Fruit fly (Drosophila melanogaster) whole organism, embryonic: Measurements from ENCODE around the gene Cyp4d14.

Experiments used
- B-H2 ChIP-seq: fragments of 200-800 bp; sonication (Bioruptor generic); optimal IDR thresholded peaks from 2 replicates; lab custom pipeline; 2018; ENCODE audit warnings: missing biosample characterization, mild to moderate bottlenecking, missing genetic modification characterization
- Bgb ChIP-seq: fragments of 200-800 bp; sonication (Bioruptor generic); IDR thresholded peaks from 2 replicates; pipeline ENCODE4 v1.3.6; 2022; ENCODE audit warnings: missing biosample characterization, missing genetic modification characterization; ENCODE audit not compliant: partially characterized antibody
- CG1233 ChIP-seq: fragments of 200-800 bp; sonication (Bioruptor generic); optimal IDR thresholded peaks from 4 replicates; lab custom pipeline; 2018; ENCODE audit warnings: missing biosample characterization, mild to moderate bottlenecking, missing genetic modification characterization
- CG13123 ChIP-seq: fragments of 200-800 bp; sonication (Bioruptor generic); optimal IDR thresholded peaks from 2 replicates; lab custom pipeline; 2016; ENCODE audit warnings: missing biosample characterization, missing genetic modification characterization
- CG13287 ChIP-seq: fragments of 200-800 bp; sonication (Bioruptor generic); IDR thresholded peaks from 2 replicates; pipeline ENCODE4 v1.3.6; 2022; ENCODE audit warnings: missing biosample characterization, missing genetic modification characterization; ENCODE audit not compliant: partially characterized antibody
- CG13296 ChIP-seq: fragments of 200-800 bp; sonication (Bioruptor generic); optimal IDR thresholded peaks from 3 replicates; lab custom pipeline; 2018; ENCODE audit warnings: missing biosample characterization, mild to moderate bottlenecking, missing genetic modification characterization
- CG18011 ChIP-seq: fragments of 200-800 bp; sonication (Bioruptor generic); optimal IDR thresholded peaks from 2 replicates; lab custom pipeline; 2017; ENCODE audit warnings: missing biosample characterization, missing genetic modification characterization, mild to moderate bottlenecking, moderate library complexity, missing genotype
- CG18262 ChIP-seq: fragments of 200-800 bp; optimal IDR thresholded peaks from 3 replicates; lab custom pipeline; 2019; ENCODE audit warnings: missing biosample characterization, mild to moderate bottlenecking, missing genetic modification characterization, moderate library complexity
- CG42726 ChIP-seq: fragments of 200-800 bp; sonication (Bioruptor generic); IDR thresholded peaks from 2 replicates; pipeline ENCODE4 v1.3.6; 2022; ENCODE audit warnings: missing biosample characterization, missing genetic modification characterization; ENCODE audit not compliant: partially characterized antibody
- CG4404 ChIP-seq: fragments of 200-800 bp; sonication (Bioruptor generic); IDR thresholded peaks from 2 replicates; pipeline ENCODE4 v1.3.6; 2022; ENCODE audit warnings: missing biosample characterization, missing genetic modification characterization
- CG4617 ChIP-seq: fragments of 200-800 bp; sonication (Bioruptor generic); optimal IDR thresholded peaks from 3 replicates; lab custom pipeline; 2016; ENCODE audit warnings: missing biosample characterization, missing genetic modification characterization, borderline replicate concordance
- CG4820 ChIP-seq: fragments of 200-800 bp; sonication (Bioruptor generic); optimal IDR thresholded peaks from 3 replicates; lab custom pipeline; 2016; ENCODE audit warnings: missing biosample characterization, missing genetic modification characterization
- CG6254 ChIP-seq: fragments of 200-800 bp; sonication (Bioruptor generic); optimal IDR thresholded peaks from 3 replicates; lab custom pipeline; 2017; ENCODE audit warnings: mild to moderate bottlenecking, missing biosample characterization, missing genetic modification reagents, missing genetic modification characterization
- CG6765 ChIP-seq: fragments of 200-800 bp; sonication (Bioruptor generic); optimal IDR thresholded peaks from 3 replicates; lab custom pipeline; 2017; ENCODE audit warnings: missing biosample characterization, mild to moderate bottlenecking, missing genetic modification characterization
- CG6854 ChIP-seq: fragments of 200-800 bp; sonication (Bioruptor generic); optimal IDR thresholded peaks from 3 replicates; lab custom pipeline; 2017; ENCODE audit warnings: missing biosample characterization, mild to moderate bottlenecking, missing genetic modification characterization
- CG7271 ChIP-seq: fragments of 200-800 bp; sonication (Bioruptor generic); optimal IDR thresholded peaks from 2 replicates; lab custom pipeline; 2018; ENCODE audit warnings: missing biosample characterization, mild to moderate bottlenecking, missing genetic modification characterization, moderate library complexity
- CG8478 ChIP-seq: fragments of >200 bp; optimal IDR thresholded peaks from 2 replicates; lab custom pipeline; 2018
- CG9437 ChIP-seq: fragments of 200-800 bp; sonication (Bioruptor generic); optimal IDR thresholded peaks from 2 replicates; lab custom pipeline; 2018; ENCODE audit warnings: missing biosample characterization, mild to moderate bottlenecking, missing genetic modification characterization
- Dbx ChIP-seq: fragments of 200-800 bp; sonication (Bioruptor generic); IDR thresholded peaks from 3 replicates; pipeline ENCODE4 v1.3.6; 2022; ENCODE audit warnings: missing biosample characterization, missing genetic modification characterization
- Dp ChIP-seq: fragments of 200-800 bp; sonication (Bioruptor generic); optimal IDR thresholded peaks from 2 replicates; lab custom pipeline; 2018; ENCODE audit warnings: missing biosample characterization, mild to moderate bottlenecking, missing genetic modification characterization, moderate library complexity
- Ets97D ChIP-seq: fragments of 200-800 bp; sonication (Bioruptor generic); optimal IDR thresholded peaks from 3 replicates; lab custom pipeline; 2016; ENCODE audit warnings: missing biosample characterization, missing genetic modification characterization
- Fer2 ChIP-seq: fragments of 200-800 bp; sonication (Bioruptor generic); optimal IDR thresholded peaks from 2 replicates; lab custom pipeline; 2018; ENCODE audit warnings: missing biosample characterization, mild to moderate bottlenecking, missing genetic modification characterization, moderate library complexity
- HLHmδ ChIP-seq: fragments of 200-800 bp; sonication (Bioruptor generic); optimal IDR thresholded peaks from 2 replicates; lab custom pipeline; 2018; ENCODE audit warnings: missing biosample characterization, mild to moderate bottlenecking, missing genetic modification characterization, moderate library complexity
- Hmx ChIP-seq: fragments of 200-800 bp; sonication (Bioruptor generic); optimal IDR thresholded peaks from 2 replicates; lab custom pipeline; 2016; ENCODE audit warnings: missing biosample characterization, missing genetic modification characterization
- Jarid2 ChIP-seq: fragments of 200-800 bp; sonication (Bioruptor generic); optimal IDR thresholded peaks from 3 replicates; lab custom pipeline; 2017; ENCODE audit warnings: mild to moderate bottlenecking, missing biosample characterization, missing genetic modification reagents, missing genetic modification characterization
- Lpt ChIP-seq: fragments of >200 bp; optimal IDR thresholded peaks from 2 replicates; lab custom pipeline; 2018; ENCODE audit warnings: missing biosample characterization, missing genetic modification characterization
- MBD-R2 ChIP-seq: fragments of 200-800 bp; sonication (Bioruptor generic); IDR thresholded peaks from 2 replicates; pipeline ENCODE4 v1.3.6; 2022; ENCODE audit warnings: missing biosample characterization, missing genetic modification characterization
- Mes4 ChIP-seq: fragments of 200-800 bp; sonication (Bioruptor generic); optimal IDR thresholded peaks from 2 replicates; lab custom pipeline; 2016; ENCODE audit warnings: missing biosample characterization, missing genetic modification characterization
- Ptx1 ChIP-seq: fragments of 200-800 bp; sonication (Bioruptor generic); IDR thresholded peaks from 2 replicates; pipeline ENCODE4 v1.3.6; 2022; ENCODE audit warnings: missing biosample characterization, missing genetic modification characterization
- Taf1 ChIP-seq: fragments of 200-800 bp; sonication (Bioruptor generic); IDR thresholded peaks from 2 replicates; pipeline ENCODE4 v1.3.6; 2022; ENCODE audit warnings: missing biosample characterization, missing genetic modification characterization
- ab ChIP-seq: fragments of 200-800 bp; sonication (Bioruptor generic); optimal IDR thresholded peaks from 2 replicates; lab custom pipeline; 2016; ENCODE audit warnings: missing biosample characterization, missing genetic modification characterization
- ato ChIP-seq: fragments of 200-800 bp; sonication (Bioruptor generic); IDR thresholded peaks from 2 replicates; pipeline ENCODE4 v1.3.6; 2022; ENCODE audit warnings: missing biosample characterization, missing genetic modification characterization; ENCODE audit not compliant: partially characterized antibody
- bab2 ChIP-seq: fragments of 200-800 bp; sonication (Bioruptor generic); optimal IDR thresholded peaks from 2 replicates; lab custom pipeline; 2016; ENCODE audit warnings: missing biosample characterization, missing genetic modification characterization
- br ChIP-seq: fragments of >200 bp; optimal IDR thresholded peaks from 2 replicates; lab custom pipeline; 2017
- cato ChIP-seq: fragments of 200-800 bp; sonication (Bioruptor generic); optimal IDR thresholded peaks from 2 replicates; lab custom pipeline; 2016; ENCODE audit warnings: missing biosample characterization, missing genetic modification characterization, borderline replicate concordance
- chinmo ChIP-seq: fragments of 200-800 bp; sonication (Bioruptor generic); IDR thresholded peaks from 4 replicates; pipeline ENCODE4 v1.3.6; 2022; ENCODE audit warnings: missing biosample characterization, missing genetic modification characterization; ENCODE audit not compliant: partially characterized antibody
- crp ChIP-seq, 2 experiments: fragments of 200-800 bp; sonication (Bioruptor generic); optimal IDR thresholded peaks; 2 replicates in 1 of 2; 3 replicates in 1 of 2; lab custom pipeline; 2017; ENCODE audit warnings: missing biosample characterization in 2 of 2, missing genetic modification characterization in 2 of 2, mild to moderate bottlenecking in 1 of 2, moderate library complexity in 1 of 2
- fd96Cb ChIP-seq: fragments of 200-800 bp; sonication (Bioruptor generic); optimal IDR thresholded peaks from 2 replicates; lab custom pipeline; 2018; ENCODE audit warnings: missing biosample characterization, mild to moderate bottlenecking, missing genetic modification characterization, moderate library complexity
- gro ChIP-seq: fragments of 200-800 bp; sonication (Bioruptor generic); optimal IDR thresholded peaks from 2 replicates; lab custom pipeline; 2016; ENCODE audit warnings: missing biosample characterization, missing genetic modification characterization
- hb ChIP-seq: fragments of 200-800 bp; sonication (Bioruptor generic); IDR thresholded peaks from 3 replicates; pipeline ENCODE4 v1.3.6; 2022; ENCODE audit warnings: missing biosample characterization, missing genetic modification characterization; ENCODE audit not compliant: partially characterized antibody
- insv ChIP-seq, 2 experiments: fragments of 200-800 bp; sonication (Bioruptor generic); optimal IDR thresholded peaks; 3 replicates each; lab custom pipeline; 2016 to 2018; ENCODE audit warnings: missing biosample characterization in 2 of 2, missing genetic modification characterization in 2 of 2
- ken ChIP-seq: fragments of 200-800 bp; sonication (Bioruptor generic); IDR thresholded peaks from 3 replicates; pipeline ENCODE4 v1.3.6; 2022; ENCODE audit warnings: missing biosample characterization, missing genetic modification characterization
- knrl ChIP-seq: fragments of 200-800 bp; sonication (Bioruptor generic); IDR thresholded peaks from 3 replicates; pipeline ENCODE4 v1.3.6; 2022; ENCODE audit warnings: missing biosample characterization, missing genetic modification characterization; ENCODE audit not compliant: partially characterized antibody
- lola ChIP-seq, 3 experiments: fragments of >200 bp in 2 of 3; fragments of 200-800 bp in 1 of 3; sonication (Bioruptor generic) in 1 of 3; optimal IDR thresholded peaks; 2 replicates each; lab custom pipeline; 2017 to 2019; ENCODE audit warnings: missing biosample characterization in 3 of 3, missing genetic modification characterization in 3 of 3, mild to moderate bottlenecking in 1 of 3, moderate library complexity in 1 of 3
- nerfin-2 ChIP-seq: fragments of 200-800 bp; sonication (Bioruptor generic); IDR thresholded peaks from 2 replicates; pipeline ENCODE4 v1.3.6; 2022; ENCODE audit warnings: missing biosample characterization, missing genetic modification characterization; ENCODE audit not compliant: partially characterized antibody
- phol ChIP-seq: fragments of 200-800 bp; sonication (Bioruptor generic); optimal IDR thresholded peaks from 3 replicates; lab custom pipeline; 2018; ENCODE audit warnings: missing biosample characterization, mild to moderate bottlenecking, missing genetic modification characterization, moderate library complexity
- pros ChIP-seq: fragments of 200-800 bp; sonication (Bioruptor generic); optimal IDR thresholded peaks from 3 replicates; lab custom pipeline; 2019; ENCODE audit warnings: missing biosample characterization, mild to moderate bottlenecking, missing genetic modification characterization, moderate library complexity
- ro ChIP-seq: fragments of 200-800 bp; sonication (Bioruptor generic); IDR thresholded peaks from 2 replicates; pipeline ENCODE4 v1.3.6; 2022; ENCODE audit warnings: missing biosample characterization, missing genetic modification characterization
- stwl ChIP-seq: fragments of 200-800 bp; sonication (Bioruptor generic); optimal IDR thresholded peaks from 3 replicates; lab custom pipeline; 2018; ENCODE audit warnings: missing biosample characterization, mild to moderate bottlenecking, missing genetic modification characterization, moderate library complexity
- zf30C ChIP-seq: fragments of 200-800 bp; sonication (Bioruptor generic); optimal IDR thresholded peaks from 3 replicates; lab custom pipeline; 2018; ENCODE audit warnings: missing biosample characterization, mild to moderate bottlenecking, missing genetic modification characterization

Gene Cyp4d14

DNA sequence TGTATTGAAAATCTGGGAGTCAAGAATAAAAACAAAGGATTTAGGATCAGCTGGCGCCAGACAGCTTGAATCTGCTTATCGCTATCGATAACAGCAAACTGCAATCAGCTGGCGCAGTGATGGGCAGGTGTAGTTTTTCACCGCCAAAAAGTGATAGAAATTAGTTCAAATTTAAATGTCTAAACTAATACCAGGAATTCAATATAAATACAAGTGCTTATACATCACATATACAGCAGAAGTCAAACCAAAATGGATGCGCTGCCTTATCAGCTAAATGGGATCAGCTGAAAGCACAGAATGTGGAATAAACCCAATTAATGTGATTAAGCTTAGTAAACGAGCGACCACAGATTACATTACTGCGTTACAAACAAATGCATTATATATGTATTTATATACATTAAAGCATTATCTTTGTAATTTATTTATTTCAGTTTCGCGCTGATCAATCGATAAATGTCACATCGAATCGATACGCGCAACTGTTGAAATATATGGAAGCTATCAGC is 5.7 kb upstream of the Cyp4d14 start, which contains the start of gene pn (continued):
- TF ChIP-seq Mes4 (GFP tag; lab: Kevin White, UChicago) (no peak), bab2 (GFP tag; lab: Kevin White, UChicago) (no peak), B-H2 (GFP tag; lab: Kevin White, UChicago) (no peak), hb (GFP tag; lab: Robert Waterston, UW) (no peak), Jarid2 (GFP tag; lab: Kevin White, UChicago) (no peak), Lpt (GFP tag; lab: Kevin White, UChicago) (no peak), CG4820 (no peak), pros (GFP tag; lab: Kevin White, UChicago) (no peak), Ptx1 (GFP tag; lab: Robert Waterston, UW) (no peak), insv (GFP tag; optimal IDR thresholded peaks at IDR 0.05; lab: Kevin White, UChicago) (no peak), CG4617 (GFP tag; lab: Kevin White, UChicago) (no peak), CG6765 (GFP tag; lab: Kevin White, UChicago) (no peak), CG18262 (tag; lab: Kevin White, UChicago) (no peak), Dbx (no peak), CG13296 (GFP tag; lab: Kevin White, UChicago) (no peak), CG8478 (lab: Kevin White, UChicago) (no peak), chinmo (GFP tag; lab: Robert Waterston, UW) (0 out of 4 replicates have a peak, but pooled peaks have one; percentile 22), cato (no peak), Fer2 (tag; lab: Kevin White, UChicago) (no peak), stwl (tag; lab: Kevin White, UChicago) (no peak), ato (0 out of 2 replicates have a peak, but pooled peaks have one; percentile 27), phol (tag; lab: Kevin White, UChicago) (peak; percentile 8), CG13123 (GFP tag; lab: Kevin White, UChicago) (no peak), Bgb (GFP tag; lab: Robert Waterston, UW) (no peak), Hmx (GFP tag; lab: Kevin White, UChicago) (no peak), Ets97D (no peak), gro (GFP tag; lab: Kevin White, UChicago) (no peak), ken (GFP tag; lab: Robert Waterston, UW) (no peak), CG6254 (GFP tag; lab: Kevin White, UChicago) (no peak), ab (GFP tag; lab: Kevin White, UChicago) (no peak), CG18011 (GFP tag; lab: Kevin White, UChicago) (no peak), MBD-R2 (GFP tag; lab: Robert Waterston, UW) (peak; percentile 33; the same call in 1 of the 2 replicates), HLHmδ (GFP tag; lab: Kevin White, UChicago) (no peak), Dp (GFP tag; lab: Kevin White, UChicago) (peak; percentile 71), CG13287 (GFP tag; lab: Robert Waterston, UW) (peak; percentile 32; the same call in 1 of the 2 replicates), fd96Cb (tag; lab: Kevin White, UChicago) (no peak), CG1233 (no peak), crp (GFP tag; optimal IDR thresholded peaks at IDR 0.05; lab: Kevin White, UChicago) (peak; percentile 55 to 83), knrl (no peak), CG7271 (tag; lab: Kevin White, UChicago) (no peak), br (no peak), CG4404 (GFP tag; lab: Robert Waterston, UW) (no peak), lola (GFP tag; optimal IDR thresholded peaks at IDR 0.05; lab: Kevin White, UChicago) (no peak), CG42726 (GFP tag; lab: Robert Waterston, UW) (no peak), zf30C (GFP tag; lab: Kevin White, UChicago) (no peak), Taf1 (GFP tag; lab: Robert Waterston, UW) (no peak), ro (no peak), CG6854 (GFP tag; lab: Kevin White, UChicago) (no peak), nerfin-2 (peak; percentile 34; the same call in 1 of the 2 replicates), CG9437 (GFP tag; lab: Kevin White, UChicago) (no peak)
